Fruit fly (Drosophila melanogaster) whole organism, prepupa: ENCODE data around the gene CG43292.

Experiments
- Blimp-1 ChIP-seq: fragments of 200-800 bp; sonication (Bioruptor generic); optimal IDR thresholded peaks from 3 replicates; lab custom pipeline; 2017; ENCODE audit warnings: missing biosample characterization, missing genetic modification characterization, mild to moderate bottlenecking, moderate library complexity, missing genetic modification reagents
- CG6163 ChIP-seq: fragments of 200-800 bp; sonication (Bioruptor generic); IDR thresholded peaks from 3 replicates; pipeline ENCODE4 v1.3.6; 2022; ENCODE audit warnings: missing biosample characterization, missing genetic modification characterization
- CG8319 ChIP-seq: fragments of 200-800 bp; sonication (Bioruptor generic); optimal IDR thresholded peaks from 3 replicates; lab custom pipeline; 2016; ENCODE audit warnings: missing biosample characterization, missing genetic modification characterization
- CG8632 ChIP-seq: fragments of 200-800 bp; sonication (Bioruptor generic); optimal IDR thresholded peaks from 3 replicates; lab custom pipeline; 2016; ENCODE audit warnings: missing biosample characterization, missing genetic modification characterization
- Met ChIP-seq: fragments of 200-800 bp; sonication (Bioruptor generic); optimal IDR thresholded peaks from 3 replicates; lab custom pipeline; 2016; ENCODE audit warnings: missing biosample characterization, missing genetic modification characterization
- fd59A ChIP-seq: fragments of 200-800 bp; sonication (Bioruptor generic); optimal IDR thresholded peaks from 2 replicates; lab custom pipeline; 2017; ENCODE audit warnings: missing biosample characterization, mild to moderate bottlenecking, missing genetic modification characterization, missing genetic modification reagents
- svp ChIP-seq: fragments of 200-800 bp; sonication (Bioruptor generic); peaks from one replicate; lab custom pipeline; 2016; ENCODE audit warnings: missing biosample characterization, missing genetic modification characterization

- TF ChIP-seq fd59A (GFP tag; lab: Kevin White, UChicago) (no peak), svp (GFP tag; lab: Kevin White, UChicago) (no peak), Blimp-1 (GFP tag; lab: Kevin White, UChicago) (no peak), CG8319 (GFP tag; lab: Kevin White, UChicago) (no peak), Met (GFP tag; lab: Kevin White, UChicago) (no peak), CG6163 (GFP tag; lab: Robert Waterston, UW) (no peak), CG8632 (no peak)
These were observed 4.1 kb upstream of the CG43292 start, which contains the start of gene CG8541 for dm6 chr3L:7471259-7471658.
